Worm (Caenorhabditis elegans): ENCODE data around the gene mam-2.

DNA sequence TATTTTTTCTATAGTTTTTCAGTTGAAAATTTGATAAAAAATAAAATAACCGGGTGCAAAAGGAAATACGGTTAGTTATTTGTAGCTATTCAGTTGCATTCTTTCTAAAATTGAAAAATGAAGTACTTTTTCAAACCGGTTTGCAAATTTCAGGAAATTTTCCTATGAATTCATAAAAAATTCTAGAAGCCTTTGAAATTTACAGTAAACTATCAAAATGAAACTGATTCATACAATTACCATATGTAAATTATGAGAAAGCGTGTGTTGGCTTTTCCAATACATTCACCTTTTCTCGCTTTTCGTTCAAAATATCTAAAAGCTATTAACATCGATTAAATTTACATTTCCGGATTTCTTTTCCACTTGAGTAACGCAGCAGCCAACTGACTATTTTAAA is 34.0 kb downstream of the mam-2 start, which contains the start of gene ent-7:
- TF ChIP-seq cog-1 (tag; optimal IDR thresholded peaks at IDR 0.05), result no peak
- no peak for TF ChIP-seq klf-2 (GFP tag; conservative IDR thresholded peaks at IDR 0.05)
- TF ChIP-seq flt-1 (GFP tag; IDR thresholded peaks at IDR 0.05), result no peak
- TF ChIP-seq tab-1 (GFP tag; IDR thresholded peaks at IDR 0.05), result no peak
- TF ChIP-seq med-1 (GFP tag; optimal IDR thresholded peaks at IDR 0.05; ENCODE audit: insufficient read depth), result no peak

Measured in whole organism, midembryonic.